Worm (Caenorhabditis elegans) whole organism, L1 larva: ENCODE measurements around the gene pst-1.

Experiments used
- C04F5.9 ChIP-seq: sonication (generic microtip); optimal IDR thresholded peaks from 2 replicates; lab custom pipeline; 2016; ENCODE audit warnings: missing genetic modification characterization, missing compliant biosample characterization
- aly-2 ChIP-seq: fragments of 150-350 bp; optimal IDR thresholded peaks from 2 replicates; lab custom pipeline; 2014; ENCODE audit warnings: missing biosample characterization, missing genetic modification characterization
- ceh-82 ChIP-seq, 3 experiments: fragments of 150-350 bp in 1 of 3; sonication (generic microtip) in 2 of 3; optimal IDR thresholded peaks; 2 replicates each; lab custom pipeline; 2014 to 2017; ENCODE audit warnings: missing biosample characterization in 3 of 3, missing genetic modification characterization in 3 of 3
- ceh-90 ChIP-seq: sonication (generic microtip); optimal IDR thresholded peaks from 2 replicates; lab custom pipeline; 2016; ENCODE audit warnings: missing genetic modification characterization, missing compliant biosample characterization
- lin-15B ChIP-seq: fragments of 150-350 bp; sonication (generic microtip); optimal IDR thresholded peaks from 3 replicates; lab custom pipeline; 2014; ENCODE audit warnings: missing biosample characterization, missing genetic modification characterization
- lir-3 ChIP-seq: sonication (generic microtip); optimal IDR thresholded peaks from 2 replicates; lab custom pipeline; 2016; ENCODE audit warnings: mild to moderate bottlenecking, missing genetic modification characterization, moderate library complexity, missing compliant biosample characterization; ENCODE audit not compliant: poor library complexity
- mdl-1 ChIP-seq, 2 experiments: fragments of 150-350 bp; optimal IDR thresholded peaks; 2 replicates each; lab custom pipeline; 2014 to 2017; ENCODE audit warnings: missing biosample characterization in 2 of 2, missing genetic modification characterization in 2 of 2, inconsistent platforms in 1 of 2
- mef-2 ChIP-seq: fragments of 150-350 bp; optimal IDR thresholded peaks from 2 replicates; lab custom pipeline; 2014; ENCODE audit warnings: missing biosample characterization, missing genetic modification characterization
- mep-1 ChIP-seq: fragments of 150-350 bp; optimal IDR thresholded peaks from 2 replicates; lab custom pipeline; 2014; ENCODE audit warnings: missing biosample characterization, missing genetic modification characterization
- nhr-12 ChIP-seq: sonication (generic microtip); optimal IDR thresholded peaks from 2 replicates; lab custom pipeline; 2017; ENCODE audit warnings: missing biosample characterization, missing genetic modification characterization
- nhr-84 ChIP-seq: sonication (generic microtip); optimal IDR thresholded peaks from 2 replicates; lab custom pipeline; 2017; ENCODE audit warnings: missing biosample characterization, missing genetic modification characterization

DNA sequence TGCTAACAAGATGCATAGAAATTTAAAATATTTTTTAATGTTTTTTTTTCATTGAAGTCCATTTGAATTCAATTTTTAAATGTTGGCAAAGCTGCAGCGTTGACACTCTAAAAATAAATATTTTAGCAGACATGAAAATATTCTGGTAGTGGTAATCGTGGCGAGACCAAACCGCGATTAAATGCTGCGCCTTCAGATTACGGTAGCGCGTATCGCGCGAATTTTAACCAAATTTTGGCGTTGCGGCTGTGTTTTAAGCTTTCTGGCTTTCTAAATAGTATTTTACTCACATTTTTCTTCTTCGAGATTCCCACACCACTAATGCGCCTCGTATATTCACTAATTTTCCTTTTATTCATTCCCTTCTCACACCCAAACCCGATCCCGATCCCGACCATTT, 52.8 kb downstream of the pst-1 start, which contains the start of gene cpg-4:
- TF ChIP-seq aly-2 (tag; lab: Kevin White, UChicago) (no peak), C04F5.9 (tag; lab: Kevin White, UChicago) (no peak), ceh-82 (tag; optimal IDR thresholded peaks at IDR 0.05; lab: Kevin White, UChicago) (no peak), nhr-84 (tag; lab: Kevin White, UChicago) (no peak), nhr-12 (tag; lab: Kevin White, UChicago) (no peak), lin-15B (tag; lab: Kevin White, UChicago) (no peak), mep-1 (tag; lab: Kevin White, UChicago) (no peak), lir-3 (tag; lab: Kevin White, UChicago) (no peak), mdl-1 (tag; optimal IDR thresholded peaks at IDR 0.05; lab: Kevin White, UChicago) (no peak), mef-2 (tag; lab: Kevin White, UChicago) (no peak), ceh-90 (tag; lab: Kevin White, UChicago) (no peak)
